Fruit fly (Drosophila melanogaster) whole organism, embryonic: ENCODE results near the gene yrt.

Source experiments
- BEAF-32 ChIP-seq: fragments of 200-800 bp; sonication (Bioruptor generic); optimal IDR thresholded peaks from 3 replicates; lab custom pipeline; 2017; ENCODE audit warnings: missing biosample characterization, missing genetic modification characterization, mild to moderate bottlenecking, moderate library complexity, missing genetic modification reagents
- CG10979 ChIP-seq: fragments of 200-800 bp; sonication (Bioruptor generic); optimal IDR thresholded peaks from 2 replicates; lab custom pipeline; 2018; ENCODE audit warnings: missing biosample characterization, mild to moderate bottlenecking, missing genetic modification characterization, moderate library complexity
- CG11695 ChIP-seq: fragments of 200-800 bp; sonication (Bioruptor generic); IDR thresholded peaks from 3 replicates; pipeline ENCODE4 v1.3.6; 2022; ENCODE audit warnings: missing biosample characterization, missing genetic modification characterization
- CG11723 ChIP-seq: fragments of 200-800 bp; sonication (Bioruptor generic); optimal IDR thresholded peaks from 2 replicates; lab custom pipeline; 2017; ENCODE audit warnings: missing biosample characterization, mild to moderate bottlenecking, missing genetic modification characterization
- CG12391 ChIP-seq: fragments of 200-800 bp; sonication (Bioruptor generic); optimal IDR thresholded peaks from 3 replicates; lab custom pipeline; 2018; ENCODE audit warnings: missing biosample characterization, mild to moderate bottlenecking, missing genetic modification characterization, moderate library complexity
- CG13775 ChIP-seq: fragments of 200-800 bp; sonication (Bioruptor generic); optimal IDR thresholded peaks from 3 replicates; lab custom pipeline; 2017; ENCODE audit warnings: missing biosample characterization, mild to moderate bottlenecking, missing genetic modification characterization
- CG1529 ChIP-seq: fragments of 200-800 bp; sonication (Bioruptor generic); optimal IDR thresholded peaks from 3 replicates; lab custom pipeline; 2018; ENCODE audit warnings: missing biosample characterization, missing genetic modification characterization
- CG15479 ChIP-seq: fragments of 200-800 bp; sonication (Bioruptor generic); optimal IDR thresholded peaks from 3 replicates; lab custom pipeline; 2019; ENCODE audit warnings: missing biosample characterization, mild to moderate bottlenecking, missing genetic modification characterization, moderate library complexity
- CG15601 ChIP-seq: fragments of 200-800 bp; sonication (Bioruptor generic); optimal IDR thresholded peaks from 3 replicates; lab custom pipeline; 2019; ENCODE audit warnings: missing biosample characterization, mild to moderate bottlenecking, missing genetic modification characterization, moderate library complexity
- CG1602 ChIP-seq: fragments of 200-800 bp; sonication (Bioruptor generic); optimal IDR thresholded peaks from 3 replicates; lab custom pipeline; 2016; ENCODE audit warnings: missing biosample characterization, missing genetic modification characterization
- CG16815 ChIP-seq: fragments of 200-800 bp; sonication (Bioruptor generic); optimal IDR thresholded peaks from 3 replicates; lab custom pipeline; 2017; ENCODE audit warnings: missing biosample characterization, mild to moderate bottlenecking, missing genetic modification characterization
- CG18011 ChIP-seq: fragments of 200-800 bp; sonication (Bioruptor generic); optimal IDR thresholded peaks from 2 replicates; lab custom pipeline; 2017; ENCODE audit warnings: missing biosample characterization, missing genetic modification characterization, mild to moderate bottlenecking, moderate library complexity, missing genotype
- CG30403 ChIP-seq: fragments of 200-800 bp; sonication (Bioruptor generic); optimal IDR thresholded peaks from 3 replicates; lab custom pipeline; 2016; ENCODE audit warnings: missing biosample characterization, missing genetic modification characterization
- CG31388 ChIP-seq: fragments of 200-800 bp; sonication (Bioruptor generic); optimal IDR thresholded peaks from 2 replicates; lab custom pipeline; 2016; ENCODE audit warnings: missing biosample characterization, missing genetic modification characterization
- CG3407 ChIP-seq: fragments of 200-800 bp; sonication (Bioruptor generic); optimal IDR thresholded peaks from 2 replicates; lab custom pipeline; 2018; ENCODE audit warnings: missing biosample characterization, mild to moderate bottlenecking, missing genetic modification characterization
- CG3726 ChIP-seq: fragments of 200-800 bp; sonication (Bioruptor generic); IDR thresholded peaks from 3 replicates; pipeline ENCODE4, ENCODE4 v1.3.6; 2022; ENCODE audit warnings: missing biosample characterization, missing genetic modification characterization
- CG4617 ChIP-seq: fragments of 200-800 bp; sonication (Bioruptor generic); optimal IDR thresholded peaks from 3 replicates; lab custom pipeline; 2016; ENCODE audit warnings: missing biosample characterization, missing genetic modification characterization, borderline replicate concordance
- CG6254 ChIP-seq: fragments of 200-800 bp; sonication (Bioruptor generic); optimal IDR thresholded peaks from 3 replicates; lab custom pipeline; 2017; ENCODE audit warnings: mild to moderate bottlenecking, missing biosample characterization, missing genetic modification reagents, missing genetic modification characterization
- CG8765 ChIP-seq: fragments of 200-800 bp; sonication (Bioruptor generic); IDR thresholded peaks from 2 replicates; pipeline ENCODE4 v1.3.6; 2022; ENCODE audit warnings: missing biosample characterization, missing genetic modification characterization
- CG8944 ChIP-seq: fragments of 200-800 bp; sonication (Bioruptor generic); optimal IDR thresholded peaks from 3 replicates; lab custom pipeline; 2016; ENCODE audit warnings: missing biosample characterization, missing genetic modification characterization
- CoRest ChIP-seq: fragments of 200-800 bp; sonication (Bioruptor generic); optimal IDR thresholded peaks from 3 replicates; lab custom pipeline; 2018; ENCODE audit warnings: missing biosample characterization, mild to moderate bottlenecking, missing genetic modification characterization, moderate library complexity
- Dbx ChIP-seq: fragments of 200-800 bp; sonication (Bioruptor generic); IDR thresholded peaks from 3 replicates; pipeline ENCODE4 v1.3.6; 2022; ENCODE audit warnings: missing biosample characterization, missing genetic modification characterization
- Ets65A ChIP-seq: fragments of 200-800 bp; sonication (Bioruptor generic); peaks from one replicate; lab custom pipeline; 2016; ENCODE audit warnings: missing biosample characterization, missing genetic modification characterization
- Ets97D ChIP-seq: fragments of 200-800 bp; sonication (Bioruptor generic); optimal IDR thresholded peaks from 3 replicates; lab custom pipeline; 2016; ENCODE audit warnings: missing biosample characterization, missing genetic modification characterization
- GATAe ChIP-seq: fragments of 200-800 bp; sonication (Bioruptor generic); conservative IDR thresholded peaks from 2 replicates; pipeline ENCODE4 v1.3.6; 2022; ENCODE audit warnings: missing biosample characterization, missing genetic modification characterization
- Gug ChIP-seq: fragments of 200-800 bp; sonication (Bioruptor generic); IDR thresholded peaks from 4 replicates; pipeline ENCODE4 v1.3.6; 2022; ENCODE audit warnings: missing biosample characterization, missing genetic modification characterization
- Hand ChIP-seq: fragments of 200-800 bp; sonication (Bioruptor generic); optimal IDR thresholded peaks from 2 replicates; lab custom pipeline; 2017; ENCODE audit warnings: mild to moderate bottlenecking, missing biosample characterization, missing genetic modification reagents, missing genetic modification characterization
- Meics ChIP-seq: fragments of 200-800 bp; sonication (Bioruptor generic); optimal IDR thresholded peaks from 2 replicates; lab custom pipeline; 2017; ENCODE audit warnings: missing biosample characterization, mild to moderate bottlenecking, missing genetic modification characterization
- Mes4 ChIP-seq: fragments of 200-800 bp; sonication (Bioruptor generic); optimal IDR thresholded peaks from 2 replicates; lab custom pipeline; 2016; ENCODE audit warnings: missing biosample characterization, missing genetic modification characterization
- NC2α ChIP-seq: fragments of 200-800 bp; sonication (Bioruptor generic); optimal IDR thresholded peaks from 2 replicates; lab custom pipeline; 2016; ENCODE audit warnings: missing biosample characterization, missing genetic modification characterization
- Nf-YA ChIP-seq: fragments of 200-800 bp; sonication (Bioruptor generic); IDR thresholded peaks from 2 replicates; pipeline ENCODE4 v1.3.6; 2022; ENCODE audit warnings: missing biosample characterization, missing genetic modification characterization
- Nf-YC ChIP-seq: fragments of 200-800 bp; optimal IDR thresholded peaks from 3 replicates; lab custom pipeline; 2019; ENCODE audit warnings: missing biosample characterization, mild to moderate bottlenecking, missing genetic modification characterization, moderate library complexity
- Oli ChIP-seq: fragments of 200-800 bp; sonication (Bioruptor generic); optimal IDR thresholded peaks from 2 replicates; lab custom pipeline; 2018; ENCODE audit warnings: missing biosample characterization, mild to moderate bottlenecking, missing genetic modification characterization, moderate library complexity
- Six4 ChIP-seq: fragments of 200-800 bp; sonication (Bioruptor generic); optimal IDR thresholded peaks from 2 replicates; lab custom pipeline; 2016; ENCODE audit warnings: missing biosample characterization, missing genetic modification characterization
- Spps ChIP-seq: fragments of 200-800 bp; sonication (Bioruptor generic); optimal IDR thresholded peaks from 2 replicates; lab custom pipeline; 2018; ENCODE audit warnings: missing biosample characterization, mild to moderate bottlenecking, missing genetic modification characterization
- ab ChIP-seq: fragments of 200-800 bp; sonication (Bioruptor generic); optimal IDR thresholded peaks from 2 replicates; lab custom pipeline; 2016; ENCODE audit warnings: missing biosample characterization, missing genetic modification characterization
- cato ChIP-seq: fragments of 200-800 bp; sonication (Bioruptor generic); optimal IDR thresholded peaks from 2 replicates; lab custom pipeline; 2016; ENCODE audit warnings: missing biosample characterization, missing genetic modification characterization, borderline replicate concordance
- chinmo ChIP-seq: fragments of 200-800 bp; sonication (Bioruptor generic); IDR thresholded peaks from 4 replicates; pipeline ENCODE4 v1.3.6; 2022; ENCODE audit warnings: missing biosample characterization, missing genetic modification characterization; ENCODE audit not compliant: partially characterized antibody
- croc ChIP-seq: fragments of 200-800 bp; sonication (Bioruptor generic); conservative IDR thresholded peaks from 3 replicates; pipeline ENCODE4 v1.3.6; 2022; ENCODE audit warnings: missing biosample characterization, missing genetic modification characterization
- da ChIP-seq: fragments of 200-800 bp; sonication (Bioruptor generic); optimal IDR thresholded peaks from 2 replicates; lab custom pipeline; 2016; ENCODE audit warnings: missing biosample characterization, missing genetic modification characterization
- dmrt11E ChIP-seq: fragments of 200-800 bp; sonication (Bioruptor generic); optimal IDR thresholded peaks from 3 replicates; lab custom pipeline; 2018; ENCODE audit warnings: missing biosample characterization, mild to moderate bottlenecking, missing genetic modification characterization, moderate library complexity
- fru ChIP-seq: fragments of >200 bp; optimal IDR thresholded peaks from 2 replicates; lab custom pipeline; 2017
- h ChIP-seq: fragments of >200 bp; optimal IDR thresholded peaks from 2 replicates; lab custom pipeline; 2017
- kay ChIP-seq: fragments of 200-800 bp; sonication (Bioruptor generic); optimal IDR thresholded peaks from 2 replicates; lab custom pipeline; 2016; ENCODE audit warnings: missing biosample characterization, missing genetic modification characterization
- kni ChIP-seq: fragments of 200-800 bp; sonication (Bioruptor generic); optimal IDR thresholded peaks from 3 replicates; lab custom pipeline; 2017; ENCODE audit warnings: mild to moderate bottlenecking, missing biosample characterization, missing genetic modification reagents, missing genetic modification characterization
- onecut ChIP-seq: fragments of 200-800 bp; sonication (Bioruptor generic); IDR thresholded peaks from 2 replicates; pipeline ENCODE4 v1.3.6; 2022; ENCODE audit warnings: missing biosample characterization, missing genetic modification characterization
- prd ChIP-seq, 3 experiments: fragments of >200 bp in 2 of 3; fragments of 200-800 bp in 1 of 3; sonication (Bioruptor generic) in 1 of 3; optimal IDR thresholded peaks in 2 of 3; IDR thresholded peaks in 1 of 3; 2 replicates in 2 of 3; 3 replicates in 1 of 3; pipeline versions ENCODE4 v1.3.6 to Lab custom; 2017 to 2022; ENCODE audit warnings: missing biosample characterization in 1 of 3, missing genetic modification characterization in 1 of 3
- seq ChIP-seq: fragments of 200-800 bp; sonication (Bioruptor generic); IDR thresholded peaks from 2 replicates; pipeline ENCODE4 v1.3.6; 2022; ENCODE audit warnings: missing biosample characterization, missing genetic modification characterization
- tll ChIP-seq, 2 experiments: fragments of 200-800 bp in 1 of 2; fragments of >200 bp in 1 of 2; sonication (Bioruptor generic) in 1 of 2; optimal IDR thresholded peaks; 2 replicates each; lab custom pipeline; 2017 to 2019; ENCODE audit warnings: missing biosample characterization in 2 of 2, missing genetic modification characterization in 2 of 2, mild to moderate bottlenecking in 1 of 2, moderate library complexity in 1 of 2
- zfh1 ChIP-seq: fragments of 200-800 bp; sonication (Bioruptor generic); IDR thresholded peaks from 3 replicates; pipeline ENCODE4 v1.3.6; 2022; ENCODE audit warnings: missing biosample characterization, missing genetic modification characterization

yrt gene

DNA sequence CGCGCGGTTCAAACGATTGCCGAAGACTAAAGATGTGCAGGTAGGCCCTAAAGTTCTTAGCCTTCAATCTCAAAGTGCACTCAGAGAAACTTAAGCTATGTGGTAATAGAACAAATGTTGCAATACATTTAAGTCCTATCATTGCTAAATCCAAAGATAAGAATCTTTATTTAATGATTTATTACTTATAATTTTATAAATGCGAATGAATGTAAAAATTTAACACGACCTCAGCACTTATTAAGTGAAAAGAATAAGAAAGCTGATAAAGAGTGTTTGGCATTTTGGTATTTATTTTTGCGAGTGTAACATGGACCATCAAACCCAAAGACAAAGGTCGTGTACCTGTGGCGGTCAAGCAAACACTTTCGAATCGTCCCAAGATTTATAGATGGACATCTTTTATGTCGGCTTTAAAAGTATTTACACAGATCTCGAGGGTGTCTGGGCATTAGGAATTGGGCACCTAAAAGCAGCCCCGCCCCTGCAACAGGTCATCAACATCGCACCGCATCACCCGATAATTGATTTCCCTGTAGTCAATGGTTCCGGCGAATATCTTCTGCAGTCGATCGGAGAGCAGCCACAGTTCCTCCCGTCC lies 29.8 kb downstream of the yrt start, which contains the start of gene yellow-e3 (continued):
- TF ChIP-seq Six4 (GFP tag; lab: Kevin White, UChicago) (no peak), dmrt11E (tag; lab: Kevin White, UChicago) (peak; percentile 87), CG1529 (GFP tag; lab: Kevin White, UChicago) (no peak), croc (0 out of 3 replicates have a peak, but pooled peaks have one; percentile 23), h (lab: Kevin White, UChicago) (no peak), Gug (GFP tag; lab: Robert Waterston, UW) (no peak), zfh1 (GFP tag; lab: Robert Waterston, UW) (peak; percentile 64; the same call in 2 of the 3 replicates), CG18011 (GFP tag; lab: Kevin White, UChicago) (no peak), fru (no peak), CG11723 (GFP tag; lab: Kevin White, UChicago) (no peak), seq (GFP tag; lab: Robert Waterston, UW) (no peak), Spps (peak; percentile 43), CG13775 (GFP tag; lab: Kevin White, UChicago) (peak; percentile 30), CG3407 (no peak), Ets65A (GFP tag; lab: Kevin White, UChicago) (no peak), da (no peak), CG1602 (GFP tag; lab: Kevin White, UChicago) (peak; percentile 14), Dbx (GFP tag; lab: Robert Waterston, UW) (no peak), Nf-YC (tag; lab: Kevin White, UChicago) (no peak), prd (optimal IDR thresholded peaks at IDR 0.05; lab: Kevin White, UChicago) (no peak), prd (GFP tag; IDR thresholded peaks at IDR 0.05; lab: Robert Waterston, UW) (peak; percentile 81), kay (GFP tag; lab: Kevin White, UChicago) (no peak), CG6254 (GFP tag; lab: Kevin White, UChicago) (peak; percentile 37), CG8765 (peak; percentile 39; the same call in 1 of the 2 replicates), GATAe (GFP tag; lab: Robert Waterston, UW) (no peak), CG15601 (tag; lab: Kevin White, UChicago) (peak; percentile 24), CG8944 (GFP tag; lab: Kevin White, UChicago) (no peak), Oli (tag; lab: Kevin White, UChicago) (no peak), Mes4 (GFP tag; lab: Kevin White, UChicago) (no peak), CG31388 (GFP tag; lab: Kevin White, UChicago) (no peak), onecut (GFP tag; lab: Robert Waterston, UW) (no peak), CoRest (peak; percentile 25), NC2α (GFP tag; lab: Kevin White, UChicago) (no peak), CG15479 (peak; percentile 84), Ets97D (GFP tag; lab: Kevin White, UChicago) (no peak), kni (GFP tag; lab: Kevin White, UChicago) (no peak), BEAF-32 (no peak), cato (GFP tag; lab: Kevin White, UChicago) (no peak), CG10979 (tag; lab: Kevin White, UChicago) (peak; percentile 76), CG16815 (GFP tag; lab: Kevin White, UChicago) (peak; percentile 41), chinmo (GFP tag; lab: Robert Waterston, UW) (no peak), CG4617 (GFP tag; lab: Kevin White, UChicago) (no peak), CG30403 (peak; percentile 16), CG12391 (tag; lab: Kevin White, UChicago) (peak; percentile 48), Hand (GFP tag; lab: Kevin White, UChicago) (no peak), CG3726 (GFP tag; lab: Robert Waterston, UW) (no peak), ab (no peak), CG11695 (GFP tag; lab: Robert Waterston, UW) (no peak), tll (GFP tag; optimal IDR thresholded peaks at IDR 0.05; lab: Kevin White, UChicago) (peak in 1 of 2 experiments; percentile 75), Meics (no peak), Nf-YA (GFP tag; lab: Robert Waterston, UW) (no peak)
